Worm (Caenorhabditis elegans): ENCODE results near the gene C13F10.6.

DNA sequence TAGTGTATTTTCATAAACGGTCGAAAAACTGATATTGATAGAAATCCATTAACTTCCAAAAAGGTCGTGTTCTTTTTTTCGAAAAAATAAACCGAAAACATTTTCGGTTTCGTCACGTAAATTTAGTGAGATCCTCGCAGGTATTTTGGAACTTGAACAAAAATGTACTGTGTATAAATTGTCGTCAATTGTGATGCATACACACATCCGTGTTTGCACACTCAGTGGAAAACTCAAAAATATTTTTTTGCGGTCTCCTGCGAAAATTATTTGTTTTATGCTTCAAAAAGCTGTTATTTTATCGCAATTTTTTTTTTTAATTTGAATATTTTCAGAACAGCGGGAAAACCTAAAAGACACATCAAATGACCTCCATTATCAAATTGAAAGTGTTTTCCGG lies 42.0 kb downstream of the C13F10.6 start, which contains the start of gene cpsf-2:
- TF ChIP-seq ama-1 (optimal IDR thresholded peaks at IDR 0.05) (no peak), ceh-63 (GFP tag; optimal IDR thresholded peaks at IDR 0.05) (no peak), unc-130 (tag; optimal IDR thresholded peaks at IDR 0.05) (no peak), ceh-82 (tag; optimal IDR thresholded peaks at IDR 0.05) (no peak), tbx-2 (tag; optimal IDR thresholded peaks at IDR 0.05) (peak; percentile 5), irx-1 (tag; optimal IDR thresholded peaks at IDR 0.05) (no peak), blmp-1 (tag; optimal IDR thresholded peaks at IDR 0.05) (no peak), ceh-88 (GFP tag; IDR thresholded peaks at IDR 0.05) (no peak)
